Worm (Caenorhabditis elegans): ENCODE results near the gene B0244.6.

DNA sequence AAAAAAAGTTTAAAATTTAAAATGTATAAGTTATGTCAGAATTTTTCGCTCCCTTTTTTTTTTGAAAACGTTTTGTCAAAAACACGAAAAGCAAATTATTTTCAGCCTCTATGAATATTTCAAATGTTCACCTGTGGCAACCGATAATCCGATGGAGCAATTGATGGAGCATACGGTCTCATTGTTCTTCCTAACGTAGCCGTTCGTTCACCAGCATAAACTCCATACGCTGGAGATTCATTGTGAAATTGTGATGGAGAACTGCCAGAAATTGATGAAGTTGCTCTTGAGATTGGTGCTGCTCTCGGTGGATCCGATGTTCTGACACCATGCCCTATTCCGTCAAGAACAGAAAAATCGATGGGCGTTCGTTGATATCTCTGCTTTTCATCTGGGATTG, 46.0 kb upstream of the B0244.6 start:
- TF ChIP-seq nhr-25 (tag; optimal IDR thresholded peaks at IDR 0.05) = no peak
- no peak for TF ChIP-seq nhr-10 (tag; optimal IDR thresholded peaks at IDR 0.05)
- no peak for TF ChIP-seq snpc-4 (tag; optimal IDR thresholded peaks at IDR 0.05)
- no peak for TF ChIP-seq ceh-16 (tag; optimal IDR thresholded peaks at IDR 0.05)
- no peak for TF ChIP-seq lin-13 (GFP tag; optimal IDR thresholded peaks at IDR 0.05)
- TF ChIP-seq unc-55 (GFP tag; optimal IDR thresholded peaks at IDR 0.05) = no peak
- TF ChIP-seq sma-9 (GFP tag; optimal IDR thresholded peaks at IDR 0.05) = no peak
- no peak for TF ChIP-seq sma-9 (tag; optimal IDR thresholded peaks at IDR 0.05)
- no peak for TF ChIP-seq unc-62 (GFP tag; optimal IDR thresholded peaks at IDR 0.05)
